Worm (Caenorhabditis elegans) whole organism, young adult: ENCODE data around the gene R12G8.1.

Source experiments
- F33H1.4 ChIP-seq: fragments of 200-800 bp; sonication (Bioruptor generic); IDR thresholded peaks from 2 replicates; pipeline ENCODE4 v1.3.6; 2022; ENCODE audit warnings: missing genetic modification reagents, missing genetic modification characterization, missing compliant biosample characterization
- Y53G8AR.9 ChIP-seq: fragments of 200-800 bp; sonication (Bioruptor generic); conservative IDR thresholded peaks from 2 replicates; pipeline ENCODE4 v1.3.6; 2022; ENCODE audit warnings: missing genetic modification reagents, missing genetic modification characterization, missing compliant biosample characterization
- ama-1 ChIP-seq, 3 experiments: fragments of 150-350 bp in 1 of 3; sonication (generic microtip) in 2 of 3; optimal IDR thresholded peaks; 2 replicates each; lab custom pipeline; 2014 to 2018; ENCODE audit warnings: missing biosample characterization in 2 of 3, missing genetic modification characterization in 2 of 3, missing genetic modification reagents in 2 of 3
- ceh-58 ChIP-seq: fragments of 200-800 bp; sonication (Bioruptor generic); IDR thresholded peaks from 2 replicates; pipeline ENCODE4 v1.3.6; 2022; ENCODE audit warnings: missing genetic modification characterization, missing compliant biosample characterization
- efl-1 ChIP-seq: fragments of 150-350 bp; optimal IDR thresholded peaks from 2 replicates; lab custom pipeline; 2014; ENCODE audit warnings: missing biosample characterization, missing genetic modification reagents, missing genetic modification characterization
- hlh-12 ChIP-seq: sonication (generic microtip); optimal IDR thresholded peaks from 2 replicates; lab custom pipeline; 2016; ENCODE audit warnings: missing genetic modification characterization, missing compliant biosample characterization
- hmg-1.2 ChIP-seq: fragments of 200-800 bp; sonication (Bioruptor generic); IDR thresholded peaks from 2 replicates; pipeline ENCODE4 v1.3.6; 2022; ENCODE audit warnings: missing genetic modification reagents, missing genetic modification characterization, missing compliant biosample characterization
- hrde-1 ChIP-seq: sonication (generic microtip); optimal IDR thresholded peaks from 2 replicates; lab custom pipeline; 2016; ENCODE audit warnings: missing genetic modification characterization, mild to moderate bottlenecking, missing compliant biosample characterization, moderate library complexity, missing genotype, missing genetic modification reagents, borderline replicate concordance
- hsf-1 ChIP-seq: fragments of 200-800 bp; sonication (Bioruptor generic); IDR thresholded peaks from 2 replicates; pipeline ENCODE4 v1.3.6; 2022; ENCODE audit warnings: missing genetic modification reagents, missing genetic modification characterization, missing compliant biosample characterization
- madf-3 ChIP-seq: fragments of 200-800 bp; sonication (Bioruptor generic); IDR thresholded peaks from 2 replicates; pipeline ENCODE4 v1.3.6; 2022; ENCODE audit warnings: missing genetic modification reagents, missing genetic modification characterization, missing compliant biosample characterization

ce11 chrV:17739801-17740200 is 9.2 kb downstream of the R12G8.1 start, which contains the start of gene cutl-4:
- no peak for TF ChIP-seq efl-1 (GFP tag; lab: Kevin White, UChicago)
- no peak for TF ChIP-seq ceh-58 (GFP tag; lab: Robert Waterston, UW)
- TF ChIP-seq hrde-1: no peak
- TF ChIP-seq Y53G8AR.9 (GFP tag; lab: Robert Waterston, UW): no peak
- no peak for TF ChIP-seq ama-1 (optimal IDR thresholded peaks at IDR 0.05; lab: Kevin White, UChicago)
- no peak for TF ChIP-seq ama-1 (GFP tag; optimal IDR thresholded peaks at IDR 0.05; lab: Kevin White, UChicago)
- TF ChIP-seq hsf-1: no peak
- TF ChIP-seq F33H1.4 (GFP tag; lab: Robert Waterston, UW): no peak
- no peak for TF ChIP-seq hmg-1.2 (GFP tag; lab: Robert Waterston, UW)
- no peak for TF ChIP-seq madf-3 (GFP tag; lab: Robert Waterston, UW)
- TF ChIP-seq hlh-12 (tag; lab: Kevin White, UChicago): no peak
